Worm (Caenorhabditis elegans) whole organism, midembryonic: ENCODE data around the gene T09A12.8.

Source experiments
- T22C8.4 ChIP-seq: fragments of 200-800 bp; sonication (Bioruptor generic); IDR thresholded peaks from 2 replicates; pipeline ENCODE4 v1.3.6; 2022; ENCODE audit warnings: missing genetic modification characterization, missing compliant biosample characterization
- cog-1 ChIP-seq: sonication (generic microtip); optimal IDR thresholded peaks from 2 replicates; lab custom pipeline; 2016; ENCODE audit warnings: missing genetic modification characterization, missing compliant biosample characterization
- flt-1 ChIP-seq: fragments of 200-800 bp; sonication (Bioruptor generic); IDR thresholded peaks from 2 replicates; pipeline ENCODE4 v1.3.6; 2022; ENCODE audit warnings: missing genetic modification characterization, missing compliant biosample characterization
- med-1 ChIP-seq: sonication (generic microtip); optimal IDR thresholded peaks from 2 replicates; lab custom pipeline; 2017; ENCODE audit warnings: missing genetic modification characterization, mild to moderate bottlenecking, missing compliant biosample characterization, antibody characterized with exemption, missing genetic modification reagents; ENCODE audit not compliant: insufficient read depth
- ref-1 ChIP-seq: fragments of 200-800 bp; sonication (Bioruptor generic); conservative IDR thresholded peaks from 2 replicates; pipeline ENCODE4 v1.3.6; 2022; ENCODE audit warnings: missing genetic modification reagents, missing genetic modification characterization, missing compliant biosample characterization
- tab-1 ChIP-seq: fragments of 200-800 bp; sonication (Bioruptor generic); IDR thresholded peaks from 2 replicates; pipeline ENCODE4 v1.3.6; 2022; ENCODE audit warnings: missing genetic modification characterization, missing compliant biosample characterization

ce11 chrIV:8199824-8200223 is 43.7 kb downstream of the T09A12.8 start:
- TF ChIP-seq flt-1 (GFP tag; lab: Robert Waterston, UW) (no peak), T22C8.4 (no peak), ref-1 (GFP tag; lab: Robert Waterston, UW) (no peak), tab-1 (GFP tag; lab: Robert Waterston, UW) (no peak), med-1 (GFP tag; lab: Kevin White, UChicago) (no peak), cog-1 (no peak)
